Worm (Caenorhabditis elegans): ENCODE data around the gene Y49A10A.2.

ce11 chrX:10321401-10321800 is 51.1 kb downstream of the Y49A10A.2 start:
- TF ChIP-seq egl-18 (GFP tag; IDR thresholded peaks at IDR 0.05) = no peak
- TF ChIP-seq D2030.7 (GFP tag; IDR thresholded peaks at IDR 0.05) = no peak
- TF ChIP-seq bed-1 (GFP tag; IDR thresholded peaks at IDR 0.05) = no peak
- no peak for TF ChIP-seq lir-1 (GFP tag; conservative IDR thresholded peaks at IDR 0.05)
- TF ChIP-seq chd-7 (tag; optimal IDR thresholded peaks at IDR 0.05) = no peak
- peak; percentile 40; the same call in 1 of the 2 replicates for TF ChIP-seq egrh-3 (GFP tag; IDR thresholded peaks at IDR 0.05)
- no peak for TF ChIP-seq ztf-6 (GFP tag; IDR thresholded peaks at IDR 0.05)
- no peak for TF ChIP-seq athp-1 (tag; optimal IDR thresholded peaks at IDR 0.05)
- no peak for TF ChIP-seq ama-1 (optimal IDR thresholded peaks at IDR 0.05)
- TF ChIP-seq ama-1 (GFP tag; optimal IDR thresholded peaks at IDR 0.05) = no peak
- TF ChIP-seq cebp-2 (GFP tag; IDR thresholded peaks at IDR 0.05) = 0 out of 2 replicates have a peak, but pooled peaks have one; percentile 25
- TF ChIP-seq rpc-1 (optimal IDR thresholded peaks at IDR 0.05) = no peak
- TF ChIP-seq rpc-1 (tag; optimal IDR thresholded peaks at IDR 0.05) = no peak
- no peak for TF ChIP-seq F57C9.4 (tag; optimal IDR thresholded peaks at IDR 0.05)
- TF ChIP-seq snpc-4 (GFP tag; optimal IDR thresholded peaks at IDR 0.05) = no peak
- TF ChIP-seq snpc-4 (tag; optimal IDR thresholded peaks at IDR 0.05) = no peak
